Worm (Caenorhabditis elegans) whole organism, L3 larva: ENCODE data around the gene sru-7.

ENCODE experiments used
- R02D3.7 ChIP-seq: fragments of 150-350 bp; optimal IDR thresholded peaks from 2 replicates; lab custom pipeline; 2014; ENCODE audit warnings: missing biosample characterization, missing genetic modification characterization
- ZK546.5 ChIP-seq: sonication (generic microtip); optimal IDR thresholded peaks from 2 replicates; lab custom pipeline; 2017; ENCODE audit warnings: missing biosample characterization, missing genetic modification characterization
- aly-2 ChIP-seq: fragments of 150-350 bp; optimal IDR thresholded peaks from 2 replicates; lab custom pipeline; 2014; ENCODE audit warnings: missing biosample characterization, missing genetic modification characterization
- ceh-28 ChIP-seq: fragments of 150-350 bp; optimal IDR thresholded peaks from 2 replicates; lab custom pipeline; 2014; ENCODE audit warnings: missing biosample characterization, missing genetic modification reagents, missing genetic modification characterization
- ceh-82 ChIP-seq: fragments of 150-350 bp; optimal IDR thresholded peaks from 2 replicates; lab custom pipeline; 2014; ENCODE audit warnings: missing biosample characterization, missing genetic modification characterization
- ceh-9 ChIP-seq: sonication (generic microtip); optimal IDR thresholded peaks from 2 replicates; lab custom pipeline; 2018; ENCODE audit warnings: missing biosample characterization, missing genetic modification characterization
- daf-12 ChIP-seq: fragments of 150-350 bp; optimal IDR thresholded peaks from 2 replicates; lab custom pipeline; 2014; ENCODE audit warnings: missing biosample characterization, missing genetic modification reagents, missing genetic modification characterization
- egl-27 ChIP-seq: sonication (generic microtip); optimal IDR thresholded peaks from 4 replicates; lab custom pipeline; 2017; ENCODE audit warnings: missing biosample characterization, missing genetic modification reagents, missing genetic modification characterization
- egl-5 ChIP-seq: fragments of 150-350 bp; optimal IDR thresholded peaks from 2 replicates; lab custom pipeline; 2017; ENCODE audit warnings: missing biosample characterization, missing genetic modification reagents, missing genetic modification characterization, inconsistent platforms
- elt-2 ChIP-seq: sonication (generic microtip); optimal IDR thresholded peaks from 2 replicates; lab custom pipeline; 2016; ENCODE audit warnings: missing genetic modification reagents, mild to moderate bottlenecking, missing genetic modification characterization, missing compliant biosample characterization
- eor-1 ChIP-seq, 2 experiments: fragments of 150-350 bp; optimal IDR thresholded peaks; 2 replicates each; lab custom pipeline; 2014 to 2018; ENCODE audit warnings: missing biosample characterization in 2 of 2, missing genetic modification characterization in 2 of 2
- fkh-10 ChIP-seq: sonication (generic microtip); optimal IDR thresholded peaks from 2 replicates; lab custom pipeline; 2017; ENCODE audit warnings: missing biosample characterization, missing genetic modification reagents, missing genetic modification characterization
- fkh-2 ChIP-seq: fragments of 150-350 bp; optimal IDR thresholded peaks from 2 replicates; lab custom pipeline; 2014; ENCODE audit warnings: missing biosample characterization, missing genetic modification reagents, missing genetic modification characterization
- fos-1 ChIP-seq: fragments of 150-350 bp; optimal IDR thresholded peaks from 2 replicates; lab custom pipeline; 2014; ENCODE audit warnings: missing biosample characterization, missing genetic modification characterization
- jun-1 ChIP-seq: fragments of 150-350 bp; optimal IDR thresholded peaks from 2 replicates; lab custom pipeline; 2014; ENCODE audit warnings: missing biosample characterization, missing genetic modification reagents, missing genetic modification characterization
- lin-15B ChIP-seq: fragments of 150-350 bp; optimal IDR thresholded peaks from 2 replicates; lab custom pipeline; 2014; ENCODE audit warnings: missing biosample characterization, missing genetic modification characterization
- lin-39 ChIP-seq: fragments of 150-350 bp; optimal IDR thresholded peaks from 2 replicates; lab custom pipeline; 2018; ENCODE audit warnings: missing biosample characterization, missing genetic modification reagents, missing genetic modification characterization
- lsy-12 ChIP-seq: sonication (generic microtip); optimal IDR thresholded peaks from 2 replicates; lab custom pipeline; 2016; ENCODE audit warnings: mild to moderate bottlenecking, missing genetic modification characterization, missing compliant biosample characterization
- mdl-1 ChIP-seq: fragments of 150-350 bp; optimal IDR thresholded peaks from 2 replicates; lab custom pipeline; 2014; ENCODE audit warnings: missing biosample characterization, missing genetic modification characterization
- mml-1 ChIP-seq: fragments of 150-350 bp; sonication (generic microtip); optimal IDR thresholded peaks from 3 replicates; lab custom pipeline; 2014; ENCODE audit warnings: missing biosample characterization, missing genetic modification characterization
- nfya-1 ChIP-seq: sonication (generic microtip); optimal IDR thresholded peaks from 2 replicates; lab custom pipeline; 2017; ENCODE audit warnings: missing genetic modification characterization, mild to moderate bottlenecking, missing compliant biosample characterization, antibody characterized with exemption, moderate library complexity; ENCODE audit not compliant: insufficient read depth
- nhr-11 ChIP-seq: fragments of 150-350 bp; optimal IDR thresholded peaks from 2 replicates; lab custom pipeline; 2014; ENCODE audit warnings: missing biosample characterization, missing genetic modification characterization
- nhr-12 ChIP-seq: fragments of 150-350 bp; optimal IDR thresholded peaks from 2 replicates; lab custom pipeline; 2014; ENCODE audit warnings: missing biosample characterization, missing genetic modification characterization
- nhr-25 ChIP-seq: sonication (generic microtip); optimal IDR thresholded peaks from 2 replicates; lab custom pipeline; 2017; ENCODE audit warnings: missing biosample characterization, missing genetic modification characterization
- nhr-67 ChIP-seq: fragments of 150-350 bp; optimal IDR thresholded peaks from 2 replicates; lab custom pipeline; 2014; ENCODE audit warnings: missing biosample characterization, missing genetic modification characterization
- nhr-77 ChIP-seq: fragments of 150-350 bp; optimal IDR thresholded peaks from 2 replicates; lab custom pipeline; 2014; ENCODE audit warnings: missing biosample characterization, missing genetic modification characterization
- pha-4 ChIP-seq: fragments of 150-350 bp; optimal IDR thresholded peaks from 2 replicates; lab custom pipeline; 2014; ENCODE audit warnings: missing biosample characterization, missing genetic modification reagents, missing genetic modification characterization
- pqm-1 ChIP-seq: fragments of 150-350 bp; optimal IDR thresholded peaks from 2 replicates; lab custom pipeline; 2017; ENCODE audit warnings: missing biosample characterization, missing genetic modification characterization, inconsistent platforms
- sea-2 ChIP-seq: fragments of 150-350 bp; sonication (generic microtip); optimal IDR thresholded peaks from 4 replicates; lab custom pipeline; 2014; ENCODE audit warnings: missing biosample characterization, missing genetic modification reagents, missing genetic modification characterization
- skn-1 ChIP-seq: fragments of 150-350 bp; optimal IDR thresholded peaks from 2 replicates; lab custom pipeline; 2014; ENCODE audit warnings: missing biosample characterization, missing genetic modification characterization
- snpc-4 ChIP-seq: fragments of 150-350 bp; optimal IDR thresholded peaks from 2 replicates; lab custom pipeline; 2014; ENCODE audit warnings: missing biosample characterization, missing genetic modification characterization
- tbx-2 ChIP-seq: sonication (generic microtip); optimal IDR thresholded peaks from 2 replicates; lab custom pipeline; 2016; ENCODE audit warnings: mild to moderate bottlenecking, missing genetic modification characterization, missing compliant biosample characterization
- unc-39 ChIP-seq: sonication (generic microtip); optimal IDR thresholded peaks from 4 replicates; lab custom pipeline; 2017; ENCODE audit warnings: missing biosample characterization, missing genetic modification characterization
- unc-62 ChIP-seq: fragments of 150-350 bp; sonication (generic microtip); optimal IDR thresholded peaks from 4 replicates; lab custom pipeline; 2014; ENCODE audit warnings: missing biosample characterization, missing genetic modification reagents, missing genetic modification characterization
- zag-1 ChIP-seq: fragments of 150-350 bp; optimal IDR thresholded peaks from 2 replicates; lab custom pipeline; 2014; ENCODE audit warnings: missing biosample characterization, missing genetic modification characterization
- ztf-11 ChIP-seq: fragments of 150-350 bp; optimal IDR thresholded peaks from 2 replicates; lab custom pipeline; 2014; ENCODE audit warnings: missing biosample characterization, missing genetic modification characterization
- ztf-4 ChIP-seq: fragments of 150-350 bp; optimal IDR thresholded peaks from 2 replicates; lab custom pipeline; 2014; ENCODE audit warnings: missing biosample characterization, missing genetic modification characterization

Gene sru-7

DNA sequence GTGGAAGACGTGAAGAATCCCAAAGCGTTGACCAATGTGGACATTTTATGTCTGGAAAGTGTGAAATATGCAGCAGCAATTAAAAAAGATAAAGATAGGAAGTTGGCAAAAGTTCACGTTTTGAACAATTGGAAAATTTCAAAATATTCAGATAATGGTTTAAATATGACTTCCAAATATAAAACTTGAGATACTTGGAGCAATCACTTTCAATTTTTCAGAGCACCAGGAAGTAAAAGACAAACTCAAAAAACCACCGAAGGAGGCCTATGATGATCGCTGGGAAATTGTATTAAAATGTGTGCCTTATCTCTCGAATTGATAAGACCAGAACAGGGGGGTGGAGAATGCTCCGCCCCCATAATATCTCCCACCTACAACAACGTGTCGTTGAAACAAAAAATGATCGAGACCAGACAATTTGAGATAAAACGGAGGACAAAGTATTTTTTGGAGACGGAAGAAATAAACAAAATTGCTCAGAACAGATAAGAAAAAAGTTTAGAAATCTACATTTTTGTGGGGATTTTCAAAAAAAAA lies 40.6 kb upstream of the sru-7 start, which contains the start of gene eppl-1:
Gene eppl-1, minus strand, starts transcription at position 51 of the 540 bp plus-strand sequence.
- TF ChIP-seq lin-15B (tag; lab: Kevin White, UChicago) (no peak), egl-5 (no peak), elt-2 (peak; percentile 96)

DNA sequence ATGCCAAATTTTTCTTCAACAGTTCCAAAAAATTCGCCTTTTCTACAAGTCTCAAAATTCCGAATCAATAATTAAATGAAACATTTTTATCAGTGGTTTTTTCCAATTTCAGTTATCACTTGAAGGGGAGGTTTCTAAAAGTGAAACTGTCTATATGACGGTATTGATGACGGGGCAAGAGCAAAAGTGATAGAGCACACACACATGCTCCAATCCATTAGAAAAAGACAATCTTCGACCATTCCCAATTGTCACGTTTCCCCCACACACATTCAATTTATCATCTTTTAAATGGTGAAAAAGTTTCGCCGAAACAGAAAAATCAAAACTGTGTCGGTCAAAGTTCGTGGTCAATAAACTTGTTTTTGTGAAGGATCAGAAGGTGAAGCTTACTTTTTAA lies 39.2 kb upstream of the sru-7 start:
- TF ChIP-seq pha-4: peak; percentile 33
- peak; percentile 85 for TF ChIP-seq pqm-1 (tag; lab: Kevin White, UChicago)
- no peak for TF ChIP-seq unc-39 (tag; lab: Kevin White, UChicago)
- no peak for TF ChIP-seq eor-1 (tag; optimal IDR thresholded peaks at IDR 0.05; lab: Kevin White, UChicago)
- peak; percentile 59 for TF ChIP-seq jun-1 (tag; lab: Kevin White, UChicago)
- peak; percentile 97 for TF ChIP-seq elt-2

DNA sequence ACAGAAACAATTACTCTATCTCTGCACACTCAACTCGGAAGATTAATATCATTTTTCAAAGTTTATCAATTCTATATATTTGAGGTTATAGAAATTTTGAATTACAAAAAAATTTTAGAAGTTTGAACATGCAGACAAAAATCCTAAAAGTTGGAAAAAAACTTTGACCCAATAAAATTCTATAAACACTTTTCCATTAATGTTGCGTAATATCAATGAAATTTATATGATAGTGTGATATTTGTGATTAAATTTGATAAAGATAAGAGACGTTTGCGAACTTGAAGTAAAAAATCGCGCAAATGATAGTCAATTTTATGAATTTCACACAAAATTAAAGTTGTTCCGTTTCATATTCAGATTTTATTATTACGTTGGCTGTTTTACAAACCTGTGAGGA lies 38.3 kb upstream of the sru-7 start:
- TF ChIP-seq pqm-1 (tag; lab: Kevin White, UChicago) (peak; percentile 35), nhr-12 (no peak), aly-2 (tag; lab: Kevin White, UChicago) (no peak), elt-2 (peak; percentile 75), nhr-25 (no peak)
- TF ChIP-seq, all 47 proteins: peak for 2

DNA sequence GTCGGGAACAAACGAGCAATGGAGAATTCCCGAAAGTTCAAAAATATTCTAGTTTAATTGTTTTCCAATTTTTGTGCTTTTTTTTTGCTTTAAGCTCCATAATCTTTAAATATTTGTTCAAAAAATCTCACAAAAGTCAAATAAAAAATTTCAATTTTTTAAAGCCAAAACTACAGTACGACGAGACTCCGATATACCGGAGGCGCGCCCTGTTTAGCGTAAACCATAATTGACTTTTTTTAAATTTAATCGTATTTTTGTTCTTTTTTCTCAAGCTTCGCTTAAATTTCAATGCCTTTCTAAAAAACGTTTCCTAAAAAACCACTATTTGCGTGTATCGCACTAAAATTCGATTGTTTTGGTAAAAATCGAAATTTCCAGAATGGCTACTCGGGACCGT lies 35.4 kb upstream of the sru-7 start, which contains the start of gene syx-4:
Gene syx-4, plus strand, starts transcription at position 382 of the 400 bp plus-strand sequence.
- no peak for TF ChIP-seq unc-62 (GFP tag; lab: Kevin White, UChicago)

DNA sequence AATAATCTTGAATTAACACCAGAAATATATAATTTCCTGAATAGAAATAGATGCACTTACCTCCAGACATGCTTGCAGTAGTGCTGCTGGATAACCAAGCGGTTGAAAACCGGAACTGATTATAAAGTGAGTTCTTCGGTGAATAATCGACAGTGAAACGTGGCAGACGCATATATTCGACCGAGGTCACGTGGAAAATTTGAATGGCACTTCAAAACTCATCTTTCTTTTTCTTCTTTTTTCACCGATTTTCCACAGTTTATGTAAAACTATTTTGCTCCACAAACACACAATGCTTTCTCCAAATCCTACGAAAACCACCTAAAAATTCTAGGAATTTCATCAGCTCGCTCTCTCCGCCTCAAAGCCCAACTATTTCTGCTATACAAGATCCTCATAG lies 32.1 kb upstream of the sru-7 start, which contains the start of gene ant-1.4:
Gene ant-1.4, minus strand, starts transcription at position 101 of the 400 bp plus-strand sequence.
- no peak for TF ChIP-seq ceh-82 (tag; lab: Kevin White, UChicago)
- no peak for TF ChIP-seq lin-39 (tag; lab: Kevin White, UChicago)
- TF ChIP-seq aly-2 (tag; lab: Kevin White, UChicago): no peak
- no peak for TF ChIP-seq snpc-4 (tag; lab: Kevin White, UChicago)
- no peak for TF ChIP-seq sea-2 (GFP tag; lab: Kevin White, UChicago)
- TF ChIP-seq fkh-2: no peak
- TF ChIP-seq mml-1 (tag; lab: Kevin White, UChicago): no peak
- TF ChIP-seq, all 47 proteins: peak for 0

DNA sequence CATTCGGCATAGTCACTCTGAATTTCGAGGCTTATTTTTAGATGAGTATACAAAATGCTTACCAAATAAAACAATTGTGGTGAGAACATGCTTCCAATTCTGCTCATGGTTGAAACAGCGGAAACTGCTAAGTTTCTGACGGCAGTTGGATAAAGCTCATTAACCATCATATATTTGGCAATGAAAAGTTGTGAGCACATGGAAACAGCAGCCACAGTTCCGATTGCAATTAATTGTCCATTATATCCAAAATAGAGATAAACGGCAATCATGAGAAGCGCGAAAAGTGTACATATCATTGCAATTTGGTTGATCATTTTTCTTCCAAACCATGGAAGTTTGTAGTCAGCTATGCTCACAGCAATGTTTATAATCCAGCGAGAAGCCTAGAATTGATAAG lies 31.2 kb upstream of the sru-7 start:
- TF ChIP-seq nhr-67 (tag; lab: Kevin White, UChicago) (no peak), skn-1 (no peak), ceh-82 (tag; lab: Kevin White, UChicago) (no peak), pha-4 (no peak), jun-1 (tag; lab: Kevin White, UChicago) (no peak), ZK546.5 (no peak), fkh-10 (GFP tag; lab: Kevin White, UChicago) (no peak), nhr-25 (no peak), ceh-28 (tag; lab: Kevin White, UChicago) (no peak), R02D3.7 (tag; lab: Kevin White, UChicago) (no peak), fos-1 (tag; lab: Kevin White, UChicago) (no peak)

DNA sequence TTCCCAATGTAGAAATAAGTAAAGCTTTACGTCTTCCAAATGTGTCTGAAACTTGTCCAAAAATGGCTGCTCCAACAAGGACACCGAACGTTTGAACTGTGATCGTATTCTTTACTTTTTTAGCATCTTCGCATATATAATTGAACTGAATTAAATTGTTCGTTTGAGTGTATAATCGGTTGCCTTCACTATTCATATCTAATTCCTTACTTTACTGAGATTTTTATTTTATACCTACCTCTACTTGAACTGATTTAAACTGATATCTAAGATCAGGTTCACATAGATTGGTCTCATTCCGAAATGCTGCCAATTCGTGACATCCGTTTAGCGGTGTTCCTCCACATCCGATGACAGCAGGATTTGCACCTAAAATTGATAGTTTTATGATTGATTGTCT lies 30.0 kb upstream of the sru-7 start:
- TF ChIP-seq tbx-2 (tag; lab: Kevin White, UChicago): no peak
- TF ChIP-seq lin-39 (tag; lab: Kevin White, UChicago): no peak
- no peak for TF ChIP-seq sea-2 (GFP tag; lab: Kevin White, UChicago)
- no peak for TF ChIP-seq R02D3.7 (tag; lab: Kevin White, UChicago)
- TF ChIP-seq egl-27: no peak
- no peak for TF ChIP-seq nfya-1 (tag; lab: Kevin White, UChicago)
- TF ChIP-seq lsy-12 (tag; lab: Kevin White, UChicago): no peak
- no peak for TF ChIP-seq ztf-11 (tag; lab: Kevin White, UChicago)
- no peak for TF ChIP-seq fos-1 (tag; lab: Kevin White, UChicago)
- no peak for TF ChIP-seq ceh-9
- no peak for TF ChIP-seq daf-12 (tag; lab: Kevin White, UChicago)
- no peak for TF ChIP-seq nhr-77 (tag; lab: Kevin White, UChicago)
- TF ChIP-seq pqm-1 (tag; lab: Kevin White, UChicago): no peak
- TF ChIP-seq zag-1 (tag; lab: Kevin White, UChicago): no peak
- TF ChIP-seq elt-2: no peak
- no peak for TF ChIP-seq mdl-1 (tag; lab: Kevin White, UChicago)
- TF ChIP-seq ztf-4 (tag; lab: Kevin White, UChicago): no peak
- no peak for TF ChIP-seq nhr-11 (tag; lab: Kevin White, UChicago)
